Worm (Caenorhabditis elegans) whole organism, early embryonic: ENCODE data around the gene C54E10.11.

Source experiments
- B0310.2 ChIP-seq: sonication (generic microtip); optimal IDR thresholded peaks from 2 replicates; lab custom pipeline; 2016; ENCODE audit warnings: mild to moderate bottlenecking, missing genetic modification characterization, missing compliant biosample characterization
- F13C5.2 ChIP-seq: sonication (generic microtip); optimal IDR thresholded peaks from 2 replicates; lab custom pipeline; 2017; ENCODE audit warnings: mild to moderate bottlenecking, missing genetic modification characterization, inconsistent platforms, missing compliant biosample characterization
- aly-1 ChIP-seq: sonication (generic microtip); optimal IDR thresholded peaks from 2 replicates; lab custom pipeline; 2016; ENCODE audit warnings: missing genetic modification characterization, missing compliant biosample characterization
- ama-1 ChIP-seq: fragments of 150-350 bp; optimal IDR thresholded peaks from 2 replicates; lab custom pipeline; 2014
- ceh-13 ChIP-seq: fragments of 200-800 bp; sonication (Bioruptor generic); optimal IDR thresholded peaks from 2 replicates; lab custom pipeline; 2018; ENCODE audit warnings: mild to moderate bottlenecking, missing genetic modification characterization, missing compliant biosample characterization
- ceh-36 ChIP-seq: sonication (generic microtip); optimal IDR thresholded peaks from 2 replicates; lab custom pipeline; 2016; ENCODE audit warnings: missing genetic modification characterization, inconsistent platforms, missing compliant biosample characterization
- ets-7 ChIP-seq: sonication (generic microtip); optimal IDR thresholded peaks from 2 replicates; lab custom pipeline; 2016; ENCODE audit warnings: missing genotype, missing genetic modification characterization, missing compliant biosample characterization
- flt-1 ChIP-seq: fragments of 200-800 bp; sonication (Bioruptor generic); IDR thresholded peaks from 2 replicates; pipeline ENCODE4 v1.3.6; 2022; ENCODE audit warnings: missing genetic modification characterization, missing compliant biosample characterization
- hmbx-1 ChIP-seq: sonication (generic microtip); optimal IDR thresholded peaks from 2 replicates; lab custom pipeline; 2016; ENCODE audit warnings: mild to moderate bottlenecking, missing genetic modification characterization, missing compliant biosample characterization
- hmg-4 ChIP-seq: fragments of 200-800 bp; sonication (Bioruptor generic); optimal IDR thresholded peaks from 2 replicates; lab custom pipeline; 2018; ENCODE audit warnings: mild to moderate bottlenecking, missing genetic modification characterization, missing compliant biosample characterization
- hnd-1 ChIP-seq: sonication (generic microtip); optimal IDR thresholded peaks from 2 replicates; lab custom pipeline; 2016; ENCODE audit warnings: missing genetic modification characterization, missing compliant biosample characterization
- pes-1 ChIP-seq: fragments of 200-800 bp; sonication (Bioruptor generic); IDR thresholded peaks from 2 replicates; pipeline ENCODE4 v1.3.6; 2022; ENCODE audit warnings: missing genetic modification reagents, missing genetic modification characterization, missing compliant biosample characterization
- scrt-1 ChIP-seq: fragments of 200-800 bp; sonication (Bioruptor generic); IDR thresholded peaks from 2 replicates; pipeline ENCODE4 v1.3.6; 2022; ENCODE audit warnings: missing genetic modification characterization, missing compliant biosample characterization
- sea-1 ChIP-seq: fragments of 200-800 bp; sonication (Bioruptor generic); conservative IDR thresholded peaks from 2 replicates; pipeline ENCODE4 v1.3.6; 2022; ENCODE audit warnings: missing genetic modification characterization, missing compliant biosample characterization
- tbx-11 ChIP-seq: fragments of 200-800 bp; sonication (Bioruptor generic); IDR thresholded peaks from 2 replicates; pipeline ENCODE4 v1.3.6; 2022; ENCODE audit warnings: missing genetic modification characterization, missing compliant biosample characterization
- tbx-37 ChIP-seq: fragments of 200-800 bp; sonication (Bioruptor generic); conservative IDR thresholded peaks from 2 replicates; pipeline ENCODE4 v1.3.6; 2022; ENCODE audit warnings: missing genetic modification reagents, missing genetic modification characterization, missing compliant biosample characterization
- tra-4 ChIP-seq: sonication (generic microtip); optimal IDR thresholded peaks from 2 replicates; lab custom pipeline; 2017; ENCODE audit warnings: missing genetic modification characterization, missing compliant biosample characterization

Gene C54E10.11

DNA sequence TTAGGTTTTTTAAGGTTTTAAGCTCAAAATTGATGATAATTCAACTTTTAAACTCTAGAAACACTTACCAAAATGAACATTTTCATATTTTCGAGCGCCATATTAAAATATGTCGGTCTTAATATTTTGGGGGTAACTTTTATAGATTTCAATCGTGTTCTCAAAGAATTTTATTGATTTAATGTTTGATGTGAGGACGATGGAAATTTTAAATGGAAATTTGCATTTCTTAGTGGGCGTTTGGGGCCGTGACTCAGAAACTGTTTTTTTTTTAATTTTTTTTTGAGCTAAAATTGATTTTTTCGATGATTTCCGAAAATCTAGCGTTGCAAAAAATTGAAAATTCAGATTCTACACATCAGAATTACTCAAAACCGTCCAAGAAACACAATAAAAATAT is 1.3 kb upstream of the C54E10.11 start, which contains the start of gene C54E10.10:
C54E10.10 (minus strand) TSS at position 101 of the 400 bp plus-strand sequence.
- TF ChIP-seq ama-1 (lab: Kevin White, UChicago) (no peak), sea-1 (GFP tag; lab: Robert Waterston, UW) (no peak), aly-1 (tag; lab: Kevin White, UChicago) (no peak), F13C5.2 (tag; lab: Kevin White, UChicago) (no peak), hnd-1 (tag; lab: Kevin White, UChicago) (no peak), hmbx-1 (no peak), hmg-4 (GFP tag; lab: Kevin White, UChicago) (no peak), B0310.2 (tag; lab: Kevin White, UChicago) (no peak), tbx-37 (GFP tag; lab: Robert Waterston, UW) (no peak), tbx-11 (GFP tag; lab: Robert Waterston, UW) (no peak), pes-1 (GFP tag; lab: Robert Waterston, UW) (no peak), scrt-1 (GFP tag; lab: Robert Waterston, UW) (no peak), ceh-13 (GFP tag; lab: Kevin White, UChicago) (no peak), ceh-36 (no peak), flt-1 (GFP tag; lab: Robert Waterston, UW) (no peak), tra-4 (tag; lab: Kevin White, UChicago) (no peak), ets-7 (tag; lab: Kevin White, UChicago) (no peak)

ce11 chrV:18800811-18801210 is 1.2 kb downstream of the C54E10.11 start, which contains the start of gene nhr-170:
Gene nhr-170 (minus strand): TSS chrV:18800826.
- TF ChIP-seq sea-1 (GFP tag; lab: Robert Waterston, UW) (no peak), hmbx-1 (no peak), tra-4 (tag; lab: Kevin White, UChicago) (no peak), flt-1 (GFP tag; lab: Robert Waterston, UW) (no peak), tbx-37 (GFP tag; lab: Robert Waterston, UW) (no peak), ceh-36 (no peak), ets-7 (tag; lab: Kevin White, UChicago) (no peak), ceh-13 (GFP tag; lab: Kevin White, UChicago) (no peak), tbx-11 (GFP tag; lab: Robert Waterston, UW) (no peak), B0310.2 (tag; lab: Kevin White, UChicago) (no peak), ama-1 (lab: Kevin White, UChicago) (no peak), hnd-1 (tag; lab: Kevin White, UChicago) (no peak), hmg-4 (GFP tag; lab: Kevin White, UChicago) (no peak), scrt-1 (GFP tag; lab: Robert Waterston, UW) (no peak), aly-1 (tag; lab: Kevin White, UChicago) (no peak), F13C5.2 (tag; lab: Kevin White, UChicago) (no peak), pes-1 (GFP tag; lab: Robert Waterston, UW) (no peak)

ce11 chrV:18790658-18791057 is 11.3 kb downstream of the C54E10.11 start, which contains the start of gene nhr-231:
Gene nhr-231 (plus strand): TSS chrV:18790958.
- TF ChIP-seq pes-1 (GFP tag; lab: Robert Waterston, UW) (no peak), ets-7 (tag; lab: Kevin White, UChicago) (no peak), scrt-1 (GFP tag; lab: Robert Waterston, UW) (no peak)

- TF ChIP-seq ceh-36, result no peak
- no peak for TF ChIP-seq tbx-37 (GFP tag; lab: Robert Waterston, UW)
- TF ChIP-seq tra-4 (tag; lab: Kevin White, UChicago), result no peak
- TF ChIP-seq scrt-1 (GFP tag; lab: Robert Waterston, UW), result no peak
- TF ChIP-seq sea-1 (GFP tag; lab: Robert Waterston, UW), result no peak
Observed at ce11 chrV:18787417-18787918, 14.5 kb downstream of the C54E10.11 start, which contains the start of gene Y17D7B.2. Gene Y17D7B.2 (plus strand): TSS chrV:18787739.

ce11 chrV:18786694-18787093 is 15.3 kb downstream of the C54E10.11 start, which contains the start of gene Y17D7B.3:
Gene Y17D7B.3 (minus strand): TSS chrV:18786794.
- TF ChIP-seq sea-1 (GFP tag; lab: Robert Waterston, UW) (no peak), scrt-1 (GFP tag; lab: Robert Waterston, UW) (no peak), hmg-4 (GFP tag; lab: Kevin White, UChicago) (no peak), ama-1 (lab: Kevin White, UChicago) (no peak), ceh-13 (GFP tag; lab: Kevin White, UChicago) (no peak), tbx-11 (GFP tag; lab: Robert Waterston, UW) (no peak), F13C5.2 (tag; lab: Kevin White, UChicago) (no peak), ceh-36 (no peak), tra-4 (tag; lab: Kevin White, UChicago) (no peak), pes-1 (GFP tag; lab: Robert Waterston, UW) (no peak), hmbx-1 (no peak), tbx-37 (GFP tag; lab: Robert Waterston, UW) (no peak), ets-7 (tag; lab: Kevin White, UChicago) (no peak), aly-1 (tag; lab: Kevin White, UChicago) (no peak), flt-1 (GFP tag; lab: Robert Waterston, UW) (no peak), hnd-1 (tag; lab: Kevin White, UChicago) (no peak), B0310.2 (tag; lab: Kevin White, UChicago) (no peak)

ce11 chrV:18783474-18783873 is 18.5 kb downstream of the C54E10.11 start, which contains the start of gene Y17D7B.10:
Gene Y17D7B.10 (plus strand): TSS chrV:18783716.
- no peak for TF ChIP-seq hnd-1 (tag; lab: Kevin White, UChicago)
- no peak for TF ChIP-seq hmg-4 (GFP tag; lab: Kevin White, UChicago)
- no peak for TF ChIP-seq ceh-13 (GFP tag; lab: Kevin White, UChicago)
- TF ChIP-seq tbx-11 (GFP tag; lab: Robert Waterston, UW), result no peak
- no peak for TF ChIP-seq ceh-36
- TF ChIP-seq sea-1 (GFP tag; lab: Robert Waterston, UW), result no peak
- no peak for TF ChIP-seq ama-1 (lab: Kevin White, UChicago)
- TF ChIP-seq aly-1 (tag; lab: Kevin White, UChicago), result no peak
- no peak for TF ChIP-seq scrt-1 (GFP tag; lab: Robert Waterston, UW)

- TF ChIP-seq hnd-1 (tag; lab: Kevin White, UChicago), result no peak
- no peak for TF ChIP-seq scrt-1 (GFP tag; lab: Robert Waterston, UW)
- TF ChIP-seq hmg-4 (GFP tag; lab: Kevin White, UChicago), result no peak
- TF ChIP-seq tbx-37 (GFP tag; lab: Robert Waterston, UW), result no peak
Observed at ce11 chrV:18782747-18783146, 19.2 kb downstream of the C54E10.11 start.
